Fruit fly (Drosophila melanogaster) whole organism, embryonic: ENCODE data around the gene Orct2.

ENCODE experiments used
- Ada2b ChIP-seq: fragments of 200-800 bp; sonication (Bioruptor generic); IDR thresholded peaks from 2 replicates; pipeline ENCODE4 v1.3.6; 2022; ENCODE audit warnings: missing biosample characterization, missing genetic modification characterization
- Antp ChIP-seq: fragments of 200-800 bp; sonication (Bioruptor generic); optimal IDR thresholded peaks from 3 replicates; lab custom pipeline; 2016; ENCODE audit warnings: missing biosample characterization, missing genetic modification characterization
- Asciz ChIP-seq: fragments of 200-800 bp; sonication (Bioruptor generic); optimal IDR thresholded peaks from 2 replicates; lab custom pipeline; 2017; ENCODE audit warnings: missing biosample characterization, mild to moderate bottlenecking, missing genetic modification characterization, missing genetic modification reagents
- BtbVII ChIP-seq: fragments of 200-800 bp; sonication (Bioruptor generic); optimal IDR thresholded peaks from 3 replicates; lab custom pipeline; 2017; ENCODE audit warnings: missing biosample characterization, mild to moderate bottlenecking, missing genetic modification characterization
- CG12071 ChIP-seq: fragments of 200-800 bp; sonication (Bioruptor generic); optimal IDR thresholded peaks from 3 replicates; lab custom pipeline; 2018; ENCODE audit warnings: missing biosample characterization, mild to moderate bottlenecking, missing genetic modification characterization
- CG12155 ChIP-seq: fragments of 200-800 bp; sonication (Bioruptor generic); optimal IDR thresholded peaks from 3 replicates; lab custom pipeline; 2016; ENCODE audit warnings: missing biosample characterization, missing genetic modification characterization
- CG12219 ChIP-seq: fragments of 200-800 bp; sonication (Bioruptor generic); optimal IDR thresholded peaks from 3 replicates; lab custom pipeline; 2018; ENCODE audit warnings: missing biosample characterization, mild to moderate bottlenecking, missing genetic modification characterization
- CG12391 ChIP-seq: fragments of 200-800 bp; sonication (Bioruptor generic); optimal IDR thresholded peaks from 3 replicates; lab custom pipeline; 2018; ENCODE audit warnings: missing biosample characterization, mild to moderate bottlenecking, missing genetic modification characterization, moderate library complexity
- CG15073 ChIP-seq: fragments of 200-800 bp; sonication (Bioruptor generic); optimal IDR thresholded peaks from 2 replicates; lab custom pipeline; 2016; ENCODE audit warnings: missing biosample characterization, missing genetic modification characterization
- CG15696 ChIP-seq: fragments of 200-800 bp; sonication (Bioruptor generic); optimal IDR thresholded peaks from 2 replicates; lab custom pipeline; 2019; ENCODE audit warnings: missing biosample characterization, mild to moderate bottlenecking, missing genetic modification characterization, moderate library complexity
- CG1647 ChIP-seq: fragments of 200-800 bp; sonication (Bioruptor generic); optimal IDR thresholded peaks from 3 replicates; lab custom pipeline; 2016; ENCODE audit warnings: missing biosample characterization, missing genetic modification characterization
- CG16815 ChIP-seq: fragments of 200-800 bp; sonication (Bioruptor generic); optimal IDR thresholded peaks from 3 replicates; lab custom pipeline; 2017; ENCODE audit warnings: missing biosample characterization, mild to moderate bottlenecking, missing genetic modification characterization
- CG2129 ChIP-seq: fragments of 200-800 bp; sonication (Bioruptor generic); IDR thresholded peaks from 2 replicates; pipeline ENCODE4 v1.3.6; 2022; ENCODE audit warnings: missing biosample characterization, missing genetic modification characterization; ENCODE audit not compliant: partially characterized antibody
- CG3163 ChIP-seq: fragments of 200-800 bp; sonication (Bioruptor generic); optimal IDR thresholded peaks from 3 replicates; lab custom pipeline; 2016; ENCODE audit warnings: missing biosample characterization, missing genetic modification characterization
- CG32767 ChIP-seq: fragments of 200-800 bp; sonication (Bioruptor generic); IDR thresholded peaks from 2 replicates; pipeline ENCODE4 v1.3.6; 2022; ENCODE audit warnings: missing biosample characterization, missing genetic modification characterization
- CG4328 ChIP-seq: fragments of 200-800 bp; sonication (Bioruptor generic); optimal IDR thresholded peaks from 3 replicates; lab custom pipeline; 2017; ENCODE audit warnings: missing biosample characterization, missing genetic modification reagents, missing genetic modification characterization
- CG6254 ChIP-seq: fragments of 200-800 bp; sonication (Bioruptor generic); optimal IDR thresholded peaks from 3 replicates; lab custom pipeline; 2017; ENCODE audit warnings: mild to moderate bottlenecking, missing biosample characterization, missing genetic modification reagents, missing genetic modification characterization
- CG6654 ChIP-seq: fragments of 200-800 bp; sonication (Bioruptor generic); optimal IDR thresholded peaks from 2 replicates; lab custom pipeline; 2017; ENCODE audit warnings: missing biosample characterization, mild to moderate bottlenecking, missing genetic modification characterization
- CG7987 ChIP-seq: fragments of 200-800 bp; sonication (Bioruptor generic); optimal IDR thresholded peaks from 2 replicates; lab custom pipeline; 2018; ENCODE audit warnings: missing biosample characterization, mild to moderate bottlenecking, missing genetic modification characterization, moderate library complexity
- CG9215 ChIP-seq: fragments of 200-800 bp; sonication (Bioruptor generic); IDR thresholded peaks from 2 replicates; pipeline ENCODE4 v1.3.6; 2022; ENCODE audit warnings: missing biosample characterization, missing genetic modification characterization
- D19B ChIP-seq: fragments of 200-800 bp; sonication (Bioruptor generic); optimal IDR thresholded peaks from 2 replicates; lab custom pipeline; 2017; ENCODE audit warnings: missing biosample characterization, mild to moderate bottlenecking, missing genetic modification characterization
- Dbx ChIP-seq: fragments of 200-800 bp; sonication (Bioruptor generic); IDR thresholded peaks from 3 replicates; pipeline ENCODE4 v1.3.6; 2022; ENCODE audit warnings: missing biosample characterization, missing genetic modification characterization
- Dfd ChIP-seq, 2 experiments: fragments of >200 bp; optimal IDR thresholded peaks; 2 replicates each; lab custom pipeline; 2017; ENCODE audit warnings: missing biosample characterization in 2 of 2, missing genetic modification characterization in 2 of 2
- Dll ChIP-seq: fragments of 200-800 bp; sonication (Bioruptor generic); IDR thresholded peaks from 4 replicates; pipeline ENCODE4 v1.3.6; 2022; ENCODE audit warnings: missing biosample characterization, missing genetic modification characterization; ENCODE audit not compliant: partially characterized antibody
- E2f1 ChIP-seq: fragments of 200-800 bp; sonication (Bioruptor generic); IDR thresholded peaks from 2 replicates; pipeline ENCODE4 v1.3.6; 2022; ENCODE audit warnings: missing biosample characterization, missing genetic modification characterization
- Gug ChIP-seq: fragments of 200-800 bp; sonication (Bioruptor generic); IDR thresholded peaks from 4 replicates; pipeline ENCODE4 v1.3.6; 2022; ENCODE audit warnings: missing biosample characterization, missing genetic modification characterization
- HHEX ChIP-seq: fragments of 200-800 bp; sonication (Bioruptor generic); optimal IDR thresholded peaks from 3 replicates; lab custom pipeline; 2017; ENCODE audit warnings: missing biosample characterization, mild to moderate bottlenecking, missing genetic modification characterization, missing genetic modification reagents
- Mrtf ChIP-seq: fragments of 200-800 bp; sonication (Bioruptor generic); IDR thresholded peaks from 3 replicates; pipeline ENCODE4 v1.3.6; 2022; ENCODE audit warnings: missing biosample characterization, missing genetic modification characterization
- Myb ChIP-seq: fragments of 200-800 bp; sonication (Bioruptor generic); optimal IDR thresholded peaks from 2 replicates; lab custom pipeline; 2016; ENCODE audit warnings: missing biosample characterization, missing genetic modification characterization
- NFAT ChIP-seq: fragments of 200-800 bp; sonication (Bioruptor generic); IDR thresholded peaks from 2 replicates; pipeline ENCODE4 v1.3.6; 2022; ENCODE audit warnings: missing biosample characterization, missing genetic modification characterization
- Side ChIP-seq: fragments of 200-800 bp; sonication (Bioruptor generic); optimal IDR thresholded peaks from 2 replicates; lab custom pipeline; 2016; ENCODE audit warnings: missing biosample characterization, missing genetic modification characterization
- Sin3A ChIP-seq: fragments of >200 bp; optimal IDR thresholded peaks from 2 replicates; lab custom pipeline; 2018
- TFAM ChIP-seq: fragments of 200-800 bp; sonication (Bioruptor generic); optimal IDR thresholded peaks from 2 replicates; lab custom pipeline; 2017; ENCODE audit warnings: missing biosample characterization, missing genetic modification characterization, inconsistent platforms
- caup ChIP-seq: fragments of 200-800 bp; sonication (Bioruptor generic); optimal IDR thresholded peaks from 3 replicates; lab custom pipeline; 2017; ENCODE audit warnings: missing biosample characterization, mild to moderate bottlenecking, missing genetic modification characterization, moderate library complexity; ENCODE audit not compliant: severe bottlenecking
- chn ChIP-seq: fragments of 200-800 bp; sonication (Bioruptor generic); optimal IDR thresholded peaks from 2 replicates; lab custom pipeline; 2016; ENCODE audit warnings: missing biosample characterization, missing genetic modification characterization
- dmrt11E ChIP-seq: fragments of 200-800 bp; sonication (Bioruptor generic); optimal IDR thresholded peaks from 3 replicates; lab custom pipeline; 2018; ENCODE audit warnings: missing biosample characterization, mild to moderate bottlenecking, missing genetic modification characterization, moderate library complexity
- ems ChIP-seq: fragments of 200-800 bp; sonication (Bioruptor generic); optimal IDR thresholded peaks from 3 replicates; lab custom pipeline; 2016; ENCODE audit warnings: missing biosample characterization, missing genetic modification characterization
- eyg ChIP-seq: fragments of 200-800 bp; sonication (Bioruptor generic); optimal IDR thresholded peaks from 3 replicates; lab custom pipeline; 2016; ENCODE audit warnings: missing biosample characterization, missing genetic modification characterization
- ftz-f1 ChIP-seq: fragments of 200-800 bp; sonication (Bioruptor generic); optimal IDR thresholded peaks from 2 replicates; lab custom pipeline; 2016; ENCODE audit warnings: missing biosample characterization, missing genetic modification characterization
- gfzf ChIP-seq: fragments of 200-800 bp; sonication (Bioruptor generic); optimal IDR thresholded peaks from 2 replicates; lab custom pipeline; 2016; ENCODE audit warnings: missing biosample characterization, mild to moderate bottlenecking, missing genetic modification characterization, moderate library complexity
- her ChIP-seq: fragments of 200-800 bp; sonication (Bioruptor generic); optimal IDR thresholded peaks from 2 replicates; lab custom pipeline; 2016; ENCODE audit warnings: missing biosample characterization, missing genetic modification characterization
- insv ChIP-seq, 2 experiments: fragments of 200-800 bp; sonication (Bioruptor generic); optimal IDR thresholded peaks; 3 replicates each; lab custom pipeline; 2016 to 2018; ENCODE audit warnings: missing biosample characterization in 2 of 2, missing genetic modification characterization in 2 of 2
- inv ChIP-seq: fragments of 200-800 bp; sonication (Bioruptor generic); IDR thresholded peaks from 2 replicates; pipeline ENCODE4 v1.3.6; 2022; ENCODE audit warnings: missing biosample characterization, missing genetic modification characterization; ENCODE audit not compliant: partially characterized antibody
- knrl ChIP-seq: fragments of 200-800 bp; sonication (Bioruptor generic); IDR thresholded peaks from 3 replicates; pipeline ENCODE4 v1.3.6; 2022; ENCODE audit warnings: missing biosample characterization, missing genetic modification characterization; ENCODE audit not compliant: partially characterized antibody
- lab ChIP-seq: fragments of 200-800 bp; sonication (Bioruptor generic); optimal IDR thresholded peaks from 3 replicates; lab custom pipeline; 2017; ENCODE audit warnings: missing biosample characterization, missing genetic modification characterization, mild to moderate bottlenecking, moderate library complexity, missing genetic modification reagents
- lilli ChIP-seq: fragments of 200-800 bp; sonication (Bioruptor generic); optimal IDR thresholded peaks from 3 replicates; lab custom pipeline; 2016; ENCODE audit warnings: missing biosample characterization, missing genetic modification characterization
- pho ChIP-seq: fragments of 200-800 bp; sonication (Bioruptor generic); optimal IDR thresholded peaks from 2 replicates; lab custom pipeline; 2016; ENCODE audit warnings: missing biosample characterization, missing genetic modification characterization
- pzg ChIP-seq: fragments of 200-800 bp; sonication (Bioruptor generic); optimal IDR thresholded peaks from 3 replicates; lab custom pipeline; 2018; ENCODE audit warnings: missing biosample characterization, mild to moderate bottlenecking, missing genetic modification characterization, moderate library complexity
- schlank ChIP-seq: fragments of 200-800 bp; sonication (Bioruptor generic); optimal IDR thresholded peaks from 2 replicates; lab custom pipeline; 2018; ENCODE audit warnings: missing biosample characterization, mild to moderate bottlenecking, missing genetic modification characterization
- sim ChIP-seq: fragments of 200-800 bp; sonication (Bioruptor generic); IDR thresholded peaks from 2 replicates; pipeline ENCODE4 v1.3.6; 2022; ENCODE audit warnings: missing biosample characterization, missing genetic modification characterization
- sima ChIP-seq: fragments of 200-800 bp; sonication (Bioruptor generic); optimal IDR thresholded peaks from 2 replicates; lab custom pipeline; 2016; ENCODE audit warnings: missing biosample characterization, missing genetic modification characterization

Orct2 gene

dm6 chr3R:24271071-24271470 is 1.8 kb upstream of the Orct2 start, which contains the start of gene jar (continued):
- TF ChIP-seq insv (GFP tag; optimal IDR thresholded peaks at IDR 0.05; lab: Kevin White, UChicago), result peak in 1 of 2 experiments; percentile 73
- TF ChIP-seq CG12155 (GFP tag; lab: Kevin White, UChicago), result no peak
- TF ChIP-seq lilli, result peak; percentile 12
- peak; percentile 71 for TF ChIP-seq CG7987 (GFP tag; lab: Kevin White, UChicago)
- TF ChIP-seq inv (GFP tag; lab: Robert Waterston, UW), result peak; percentile 83
- no peak for TF ChIP-seq Ada2b
- TF ChIP-seq pzg (GFP tag; lab: Kevin White, UChicago), result peak; percentile 97
- peak; percentile 65 for TF ChIP-seq gfzf
- TF ChIP-seq CG2129 (GFP tag; lab: Robert Waterston, UW), result peak; percentile 70; the same call in 1 of the 2 replicates
- no peak for TF ChIP-seq CG12219 (GFP tag; lab: Kevin White, UChicago)
- TF ChIP-seq TFAM (GFP tag; lab: Kevin White, UChicago), result no peak
- TF ChIP-seq BtbVII, result peak; percentile 45
- TF ChIP-seq sim (GFP tag; lab: Robert Waterston, UW), result no peak
- peak; percentile 14 for TF ChIP-seq ems (GFP tag; lab: Kevin White, UChicago)
- TF ChIP-seq CG3163 (GFP tag; lab: Kevin White, UChicago), result no peak
- no peak for TF ChIP-seq sima
- TF ChIP-seq Mrtf (GFP tag; lab: Robert Waterston, UW), result no peak
- TF ChIP-seq Antp (GFP tag; lab: Kevin White, UChicago), result no peak
- TF ChIP-seq Dfd (GFP tag; optimal IDR thresholded peaks at IDR 0.05; lab: Kevin White, UChicago), result no peak
- TF ChIP-seq CG4328 (GFP tag; lab: Kevin White, UChicago), result no peak
- TF ChIP-seq CG9215 (GFP tag; lab: Robert Waterston, UW), result no peak
- no peak for TF ChIP-seq CG32767
- peak; percentile 88 for TF ChIP-seq knrl (GFP tag; lab: Robert Waterston, UW)
- TF ChIP-seq CG6654 (GFP tag; lab: Kevin White, UChicago), result no peak
- peak; percentile 92 for TF ChIP-seq Dll (GFP tag; lab: Robert Waterston, UW)
- peak; percentile 45 for TF ChIP-seq Asciz
- TF ChIP-seq dmrt11E (tag; lab: Kevin White, UChicago), result no peak
- TF ChIP-seq pho (GFP tag; lab: Kevin White, UChicago), result peak; percentile 12
- TF ChIP-seq Sin3A (lab: Kevin White, UChicago), result peak; percentile 49
- no peak for TF ChIP-seq Gug
- TF ChIP-seq Side (GFP tag; lab: Kevin White, UChicago), result peak; percentile 14
- TF ChIP-seq NFAT (GFP tag; lab: Robert Waterston, UW), result peak; percentile 55
- peak; percentile 34 for TF ChIP-seq schlank (tag; lab: Kevin White, UChicago)
- TF ChIP-seq Myb, result peak; percentile 99
- peak; percentile 44 for TF ChIP-seq caup (GFP tag; lab: Kevin White, UChicago)
- TF ChIP-seq lab (GFP tag; lab: Kevin White, UChicago), result peak; percentile 60
- TF ChIP-seq her (GFP tag; lab: Kevin White, UChicago), result peak; percentile 12
- peak; percentile 6 for TF ChIP-seq CG1647 (GFP tag; lab: Kevin White, UChicago)
- peak; percentile 28 for TF ChIP-seq HHEX (GFP tag; lab: Kevin White, UChicago)
- TF ChIP-seq CG6254 (GFP tag; lab: Kevin White, UChicago), result no peak
- peak; percentile 21 for TF ChIP-seq chn (GFP tag; lab: Kevin White, UChicago)
- no peak for TF ChIP-seq CG15696 (tag; lab: Kevin White, UChicago)
- peak; percentile 55 for TF ChIP-seq CG12391 (tag; lab: Kevin White, UChicago)
- TF ChIP-seq ftz-f1 (GFP tag; lab: Kevin White, UChicago), result no peak
- peak; percentile 71 for TF ChIP-seq CG12071
- peak; percentile 58; the same call in 1 of the 3 replicates for TF ChIP-seq Dbx (GFP tag; lab: Robert Waterston, UW)
- TF ChIP-seq CG15073, result no peak
- no peak for TF ChIP-seq CG16815
- peak; percentile 95 for TF ChIP-seq E2f1
- TF ChIP-seq D19B (GFP tag; lab: Kevin White, UChicago), result no peak
- TF ChIP-seq eyg (GFP tag; lab: Kevin White, UChicago), result no peak
